Fruit fly (Drosophila melanogaster): Measurements from ENCODE around the gene CG5787.

CG5787 gene

DNA sequence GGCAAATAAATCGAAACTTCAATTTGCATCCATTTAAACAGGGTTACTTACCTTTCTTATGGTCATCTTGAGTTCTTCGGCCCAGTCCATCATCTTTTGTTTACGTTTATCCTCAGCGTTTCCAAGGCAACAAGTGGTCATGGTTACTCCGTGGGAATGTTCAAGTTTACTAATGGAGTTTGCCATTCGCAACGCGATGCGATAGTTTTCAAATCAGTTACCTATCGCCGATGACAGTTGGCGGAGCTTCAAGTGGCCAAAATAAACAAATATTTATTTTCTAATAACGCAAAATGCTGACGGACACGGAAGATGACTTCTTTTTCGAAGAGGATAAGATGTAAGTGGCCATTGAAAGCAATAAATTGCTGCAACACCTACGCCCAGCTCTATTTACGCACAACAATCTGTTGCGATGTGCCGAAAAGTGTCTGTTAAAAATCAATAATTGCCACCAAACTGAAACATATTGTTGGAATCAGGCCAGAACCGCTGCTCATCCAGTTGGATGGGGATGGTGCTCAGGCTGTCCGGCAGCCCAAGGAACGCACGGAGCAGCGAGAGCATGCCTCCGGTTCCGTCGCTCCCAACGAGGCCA lies 17.8 kb downstream of the CG5787 start, which contains the start of the genes IFT43 and PICK1 (continued):
- TF ChIP-seq Dp (GFP tag; optimal IDR thresholded peaks at IDR 0.05) (peak; percentile 37), Mrtf (GFP tag; IDR thresholded peaks at IDR 0.05) (no peak), Bgb (GFP tag; IDR thresholded peaks at IDR 0.05; ENCODE audit: partially characterized antibody) (peak; percentile 89), CG11398 (GFP tag; optimal IDR thresholded peaks at IDR 0.05) (no peak), stc (GFP tag; IDR thresholded peaks at IDR 0.05) (no peak), ttk (GFP tag; IDR thresholded peaks at IDR 0.05) (no peak), CG18599 (GFP tag; optimal IDR thresholded peaks at IDR 0.05) (no peak), CG1529 (GFP tag; optimal IDR thresholded peaks at IDR 0.05) (no peak), CG6791 (GFP tag; IDR thresholded peaks at IDR 0.05; ENCODE audit: partially characterized antibody) (peak; percentile 76), ken (GFP tag; IDR thresholded peaks at IDR 0.05) (no peak), NK7.1 (GFP tag; optimal IDR thresholded peaks at IDR 0.05) (no peak), CrebB (tag; optimal IDR thresholded peaks at IDR 0.05) (no peak), CG2712 (tag; optimal IDR thresholded peaks at IDR 0.05) (no peak), Bteb2 (GFP tag; optimal IDR thresholded peaks at IDR 0.05) (no peak), Ets97D (GFP tag; optimal IDR thresholded peaks at IDR 0.05) (peak; percentile 25), CG9797 (GFP tag; optimal IDR thresholded peaks at IDR 0.05) (peak; percentile 40), HLH4C (GFP tag; IDR thresholded peaks at IDR 0.05; ENCODE audit: partially characterized antibody) (peak; percentile 77), NfI (GFP tag; optimal IDR thresholded peaks at IDR 0.05) (no peak), BEAF-32 (GFP tag; optimal IDR thresholded peaks at IDR 0.05) (peak; percentile 82), twi (tag; optimal IDR thresholded peaks at IDR 0.05) (no peak), inv (GFP tag; IDR thresholded peaks at IDR 0.05; ENCODE audit: partially characterized antibody) (peak; percentile 56), CG6765 (GFP tag; optimal IDR thresholded peaks at IDR 0.05) (no peak), vfl (GFP tag; optimal IDR thresholded peaks at IDR 0.05) (no peak), vvl (GFP tag; IDR thresholded peaks at IDR 0.05) (no peak), CG31441 (GFP tag; IDR thresholded peaks at IDR 0.05) (no peak), salm (tag; optimal IDR thresholded peaks at IDR 0.05) (no peak), Rfx (GFP tag; IDR thresholded peaks at IDR 0.05) (peak; percentile 89), Sox102F (GFP tag; optimal IDR thresholded peaks at IDR 0.05) (no peak), dmrt99B (tag; optimal IDR thresholded peaks at IDR 0.05) (no peak), CG17802 (tag; optimal IDR thresholded peaks at IDR 0.05) (no peak), CG13296 (GFP tag; optimal IDR thresholded peaks at IDR 0.05) (no peak), gcm2 (GFP tag; optimal IDR thresholded peaks at IDR 0.05) (no peak), CG10979 (tag; optimal IDR thresholded peaks at IDR 0.05) (no peak), gro (GFP tag; optimal IDR thresholded peaks at IDR 0.05) (no peak), CG17328 (GFP tag; IDR thresholded peaks at IDR 0.05) (no peak), kni (GFP tag; optimal IDR thresholded peaks at IDR 0.05) (no peak), jigr1 (GFP tag; IDR thresholded peaks at IDR 0.05) (no peak), her (GFP tag; optimal IDR thresholded peaks at IDR 0.05) (no peak), gfzf (GFP tag; optimal IDR thresholded peaks at IDR 0.05) (peak; percentile 48), Dad (GFP tag; optimal IDR thresholded peaks at IDR 0.05) (no peak), Lhr (GFP tag; optimal IDR thresholded peaks at IDR 0.05) (peak; percentile 2), sna (GFP tag; IDR thresholded peaks at IDR 0.05; ENCODE audit: partially characterized antibody) (peak; percentile 76), CG11696 (GFP tag; IDR thresholded peaks at IDR 0.05) (no peak), vnd (GFP tag; IDR thresholded peaks at IDR 0.05; ENCODE audit: partially characterized antibody) (peak; percentile 77), bsh (GFP tag; optimal IDR thresholded peaks at IDR 0.05) (no peak), CG33213 (GFP tag; optimal IDR thresholded peaks at IDR 0.05) (peak; percentile 6), CG8359 (GFP tag; optimal IDR thresholded peaks at IDR 0.05; ENCODE audit: borderline replicate concordance) (no peak), HLHmδ (GFP tag; optimal IDR thresholded peaks at IDR 0.05) (no peak), Xrp1 (GFP tag; IDR thresholded peaks at IDR 0.05) (peak; percentile 7; the same call in 1 of the 2 replicates), Usf (GFP tag; optimal IDR thresholded peaks at IDR 0.05) (no peak)

Data from whole organism, embryonic.